Fruit fly (Drosophila melanogaster): ENCODE results near the gene ND-SGDH.

dm6 chr3L:12177301-12177700 lies 38.9 kb upstream of the ND-SGDH start, which contains the start of gene CAH2:
- TF ChIP-seq usp (GFP tag; optimal IDR thresholded peaks at IDR 0.05) = no peak
- TF ChIP-seq psq (optimal IDR thresholded peaks at IDR 0.05) = no peak
- TF ChIP-seq EcR (GFP tag; optimal IDR thresholded peaks at IDR 0.05) = no peak
- TF ChIP-seq CG8478 (optimal IDR thresholded peaks at IDR 0.05) = no peak
